Fruit fly (Drosophila melanogaster): ENCODE results near the gene dpr20.

Gene dpr20

dm6 chr3L:882892-883255 is 25.8 kb upstream of the dpr20 start:
- TF ChIP-seq sv (GFP tag; optimal IDR thresholded peaks at IDR 0.05) (no peak), Jra (GFP tag; optimal IDR thresholded peaks at IDR 0.05) (no peak), fru (GFP tag; optimal IDR thresholded peaks at IDR 0.05) (no peak), lola (GFP tag; optimal IDR thresholded peaks at IDR 0.05) (no peak), GATAd (GFP tag; optimal IDR thresholded peaks at IDR 0.05) (no peak)

- TF ChIP-seq rgr (GFP tag; optimal IDR thresholded peaks at IDR 0.05) = no peak
- no peak for TF ChIP-seq Dfd (GFP tag; optimal IDR thresholded peaks at IDR 0.05)
- TF ChIP-seq psq (GFP tag; optimal IDR thresholded peaks at IDR 0.05) = no peak
- TF ChIP-seq ey (GFP tag; optimal IDR thresholded peaks at IDR 0.05) = no peak
- TF ChIP-seq brk (GFP tag; optimal IDR thresholded peaks at IDR 0.05) = no peak
- TF ChIP-seq jim (GFP tag; optimal IDR thresholded peaks at IDR 0.05) = no peak
- TF ChIP-seq Rel (GFP tag; optimal IDR thresholded peaks at IDR 0.05) = no peak
- no peak for TF ChIP-seq Rel (tag; optimal IDR thresholded peaks at IDR 0.05)
- TF ChIP-seq GATAd (GFP tag; optimal IDR thresholded peaks at IDR 0.05) = no peak
- TF ChIP-seq Sp1 (GFP tag; optimal IDR thresholded peaks at IDR 0.05) = no peak
- no peak for TF ChIP-seq dl (GFP tag; optimal IDR thresholded peaks at IDR 0.05; ENCODE audit: insufficient read depth in 1 of 2, partially characterized antibody in 2 of 2)
- no peak for TF ChIP-seq Hr83 (GFP tag; optimal IDR thresholded peaks at IDR 0.05; ENCODE audit: poor library complexity, severe bottlenecking)
- no peak for TF ChIP-seq br (GFP tag; optimal IDR thresholded peaks at IDR 0.05)
Measured at dm6 chr3L:882236-882891, 25.3 kb upstream of the dpr20 start.

dm6 chr3L:881496-882235 is 24.6 kb upstream of the dpr20 start, which contains the start of gene CG13907:
Gene CG13907 (minus strand): TSS chr3L:882013.
- no peak for TF ChIP-seq N (GFP tag; optimal IDR thresholded peaks at IDR 0.05)
- no peak for TF ChIP-seq pan (optimal IDR thresholded peaks at IDR 0.05)
- peak; percentile 77 to 82 for TF ChIP-seq dl (GFP tag; optimal IDR thresholded peaks at IDR 0.05; ENCODE audit: insufficient read depth in 1 of 2, partially characterized antibody in 2 of 2)
- TF ChIP-seq Myc (optimal IDR thresholded peaks at IDR 0.05) = no peak
- TF ChIP-seq fru (GFP tag; optimal IDR thresholded peaks at IDR 0.05) = no peak
- peak; percentile 83 for TF ChIP-seq Dif (GFP tag; optimal IDR thresholded peaks at IDR 0.05; ENCODE audit: partially characterized antibody)
- no peak for TF ChIP-seq dsf (GFP tag; optimal IDR thresholded peaks at IDR 0.05; ENCODE audit: borderline replicate concordance)
- TF ChIP-seq Hnf4 (GFP tag; optimal IDR thresholded peaks at IDR 0.05) = peak; percentile 30
- TF ChIP-seq rgr (GFP tag; optimal IDR thresholded peaks at IDR 0.05) = peak; percentile 31
- no peak for TF ChIP-seq tai (GFP tag; optimal IDR thresholded peaks at IDR 0.05)
- TF ChIP-seq CG32264 (GFP tag; optimal IDR thresholded peaks at IDR 0.05) = no peak
- no peak for TF ChIP-seq woc (GFP tag; optimal IDR thresholded peaks at IDR 0.05)

dm6 chr3L:880851-881250 is 23.8 kb upstream of the dpr20 start:
- no peak for TF ChIP-seq CrebA (GFP tag; optimal IDR thresholded peaks at IDR 0.05; ENCODE audit: borderline replicate concordance)
- TF ChIP-seq lola (GFP tag; optimal IDR thresholded peaks at IDR 0.05) = no peak
- no peak for TF ChIP-seq HLH106 (tag; optimal IDR thresholded peaks at IDR 0.05)
- peak; percentile 78 to 91 for TF ChIP-seq dl (GFP tag; optimal IDR thresholded peaks at IDR 0.05; ENCODE audit: insufficient read depth in 1 of 2, partially characterized antibody in 2 of 2)
- no peak for TF ChIP-seq OdsH (GFP tag; optimal IDR thresholded peaks at IDR 0.05)
- TF ChIP-seq psq (GFP tag; optimal IDR thresholded peaks at IDR 0.05) = no peak
- TF ChIP-seq Dif (GFP tag; optimal IDR thresholded peaks at IDR 0.05; ENCODE audit: partially characterized antibody) = peak; percentile 96
- TF ChIP-seq tai (GFP tag; optimal IDR thresholded peaks at IDR 0.05) = no peak
- TF ChIP-seq Hr78 (GFP tag; optimal IDR thresholded peaks at IDR 0.05) = no peak

dm6 chr3L:876656-877055 is 19.6 kb upstream of the dpr20 start:
- TF ChIP-seq dsf (GFP tag; optimal IDR thresholded peaks at IDR 0.05; ENCODE audit: borderline replicate concordance) = no peak
- TF ChIP-seq Rel (GFP tag; optimal IDR thresholded peaks at IDR 0.05) = no peak
- TF ChIP-seq Rel (tag; optimal IDR thresholded peaks at IDR 0.05) = peak; percentile 17
- no peak for TF ChIP-seq GATAd (GFP tag; optimal IDR thresholded peaks at IDR 0.05)
